Worm (Caenorhabditis elegans) whole organism, L1 larva: Measurements from ENCODE around the gene srx-98.

Source experiments
- C04F5.9 ChIP-seq: sonication (generic microtip); optimal IDR thresholded peaks from 2 replicates; lab custom pipeline; 2016; ENCODE audit warnings: missing genetic modification characterization, missing compliant biosample characterization
- C34B4.2 ChIP-seq: sonication (generic microtip); optimal IDR thresholded peaks from 2 replicates; lab custom pipeline; 2017; ENCODE audit warnings: mild to moderate bottlenecking, missing genetic modification characterization, missing compliant biosample characterization
- aha-1 ChIP-seq: fragments of 150-350 bp; optimal IDR thresholded peaks from 2 replicates; lab custom pipeline; 2014; ENCODE audit warnings: missing biosample characterization, missing genetic modification characterization
- aly-2 ChIP-seq: fragments of 150-350 bp; optimal IDR thresholded peaks from 2 replicates; lab custom pipeline; 2014; ENCODE audit warnings: missing biosample characterization, missing genetic modification characterization
- ama-1 ChIP-seq: fragments of 150-350 bp; optimal IDR thresholded peaks from 2 replicates; lab custom pipeline; 2014
- blmp-1 ChIP-seq: fragments of 150-350 bp; optimal IDR thresholded peaks from 2 replicates; lab custom pipeline; 2014; ENCODE audit warnings: missing biosample characterization, missing genetic modification characterization
- ceh-63 ChIP-seq: fragments of 200-800 bp; sonication (Bioruptor generic); optimal IDR thresholded peaks from 2 replicates; lab custom pipeline; 2018; ENCODE audit warnings: mild to moderate bottlenecking, missing genetic modification characterization, missing compliant biosample characterization
- ceh-8 ChIP-seq: fragments of 200-800 bp; sonication (Bioruptor generic); optimal IDR thresholded peaks from 2 replicates; lab custom pipeline; 2018; ENCODE audit warnings: mild to moderate bottlenecking, missing genetic modification characterization, moderate library complexity, missing compliant biosample characterization
- ceh-88 ChIP-seq: fragments of 200-800 bp; sonication (Bioruptor generic); IDR thresholded peaks from 2 replicates; pipeline ENCODE4 v1.3.6; 2022; ENCODE audit warnings: missing genetic modification characterization, missing compliant biosample characterization
- ces-1 ChIP-seq: fragments of 150-350 bp; optimal IDR thresholded peaks from 2 replicates; lab custom pipeline; 2014; ENCODE audit warnings: missing biosample characterization, missing genetic modification reagents, missing genetic modification characterization
- dpl-1 ChIP-seq, 3 experiments: fragments of 150-350 bp in 2 of 3; sonication (generic microtip) in 1 of 3; optimal IDR thresholded peaks; 2 replicates each; lab custom pipeline; 2014 to 2017; ENCODE audit warnings: missing biosample characterization in 3 of 3, missing genetic modification characterization in 3 of 3, missing genetic modification reagents in 3 of 3
- efl-1 ChIP-seq, 4 experiments: fragments of 150-350 bp; optimal IDR thresholded peaks in 3 of 4; peaks in 1 of 4; 1 replicate in 1 of 4; 2 replicates in 3 of 4; lab custom pipeline; 2014; ENCODE audit warnings: missing biosample characterization in 2 of 4, missing genetic modification characterization in 2 of 4, missing genetic modification reagents in 2 of 4
- efl-3 ChIP-seq: fragments of 200-800 bp; sonication (Bioruptor generic); optimal IDR thresholded peaks from 2 replicates; lab custom pipeline; 2018; ENCODE audit warnings: mild to moderate bottlenecking, missing genetic modification characterization, missing compliant biosample characterization
- elt-2 ChIP-seq: sonication (generic microtip); optimal IDR thresholded peaks from 2 replicates; lab custom pipeline; 2016; ENCODE audit warnings: missing genetic modification characterization, mild to moderate bottlenecking, inconsistent platforms, missing compliant biosample characterization, missing genetic modification reagents
- elt-3 ChIP-seq, 6 experiments: fragments of 150-350 bp in 1 of 6; sonication (generic microtip); optimal IDR thresholded peaks; 2 replicates each; lab custom pipeline; 2017 to 2018; ENCODE audit warnings: missing biosample characterization in 6 of 6, missing genetic modification characterization in 6 of 6, inconsistent platforms in 1 of 6
- ets-5 ChIP-seq: fragments of 200-800 bp; sonication (Bioruptor generic); IDR thresholded peaks from 2 replicates; pipeline ENCODE4 v1.3.6; 2022; ENCODE audit warnings: missing genetic modification characterization, missing compliant biosample characterization
- fkh-10 ChIP-seq: sonication (generic microtip); optimal IDR thresholded peaks from 2 replicates; lab custom pipeline; 2017; ENCODE audit warnings: missing biosample characterization, missing genetic modification reagents, missing genetic modification characterization
- fkh-4 ChIP-seq: sonication (generic microtip); optimal IDR thresholded peaks from 2 replicates; lab custom pipeline; 2016; ENCODE audit warnings: missing compliant biosample characterization, missing genetic modification characterization, borderline replicate concordance
- fos-1 ChIP-seq: fragments of 150-350 bp; optimal IDR thresholded peaks from 2 replicates; lab custom pipeline; 2014; ENCODE audit warnings: missing biosample characterization, missing genetic modification characterization
- irx-1 ChIP-seq: sonication (generic microtip); optimal IDR thresholded peaks from 2 replicates; lab custom pipeline; 2016; ENCODE audit warnings: missing genetic modification characterization, missing compliant biosample characterization
- jun-1 ChIP-seq: fragments of 150-350 bp; optimal IDR thresholded peaks from 2 replicates; lab custom pipeline; 2014; ENCODE audit warnings: missing biosample characterization, missing genetic modification reagents, missing genetic modification characterization
- lir-3 ChIP-seq: sonication (generic microtip); optimal IDR thresholded peaks from 2 replicates; lab custom pipeline; 2016; ENCODE audit warnings: mild to moderate bottlenecking, missing genetic modification characterization, moderate library complexity, missing compliant biosample characterization; ENCODE audit not compliant: poor library complexity
- mab-9 ChIP-seq: fragments of 200-800 bp; sonication (Bioruptor generic); IDR thresholded peaks from 2 replicates; pipeline ENCODE4 v1.3.6; 2022; ENCODE audit warnings: missing genetic modification reagents, missing genetic modification characterization, missing compliant biosample characterization
- mef-2 ChIP-seq: fragments of 150-350 bp; optimal IDR thresholded peaks from 2 replicates; lab custom pipeline; 2014; ENCODE audit warnings: missing biosample characterization, missing genetic modification characterization
- mep-1 ChIP-seq: fragments of 150-350 bp; optimal IDR thresholded peaks from 2 replicates; lab custom pipeline; 2014; ENCODE audit warnings: missing biosample characterization, missing genetic modification characterization
- nhr-11 ChIP-seq: fragments of 150-350 bp; optimal IDR thresholded peaks from 2 replicates; lab custom pipeline; 2014; ENCODE audit warnings: missing biosample characterization, missing genetic modification characterization
- nhr-12 ChIP-seq: sonication (generic microtip); optimal IDR thresholded peaks from 2 replicates; lab custom pipeline; 2017; ENCODE audit warnings: missing biosample characterization, missing genetic modification characterization
- nhr-19 ChIP-seq: fragments of 200-800 bp; sonication (Bioruptor generic); conservative IDR thresholded peaks from 2 replicates; pipeline ENCODE4 v1.3.6; 2022; ENCODE audit warnings: missing genetic modification characterization, missing compliant biosample characterization
- nhr-20 ChIP-seq: sonication (generic microtip); optimal IDR thresholded peaks from 2 replicates; lab custom pipeline; 2016; ENCODE audit warnings: mild to moderate bottlenecking, missing genetic modification characterization, missing compliant biosample characterization
- nhr-237 ChIP-seq: fragments of 150-350 bp; optimal IDR thresholded peaks from 2 replicates; lab custom pipeline; 2014; ENCODE audit warnings: missing biosample characterization, missing genetic modification characterization
- nhr-28 ChIP-seq: fragments of 150-350 bp; optimal IDR thresholded peaks from 2 replicates; lab custom pipeline; 2014; ENCODE audit warnings: missing biosample characterization, missing genetic modification characterization
- nhr-76 ChIP-seq: sonication (generic microtip); optimal IDR thresholded peaks from 2 replicates; lab custom pipeline; 2017; ENCODE audit warnings: missing biosample characterization, missing genetic modification characterization
- nhr-77 ChIP-seq: fragments of 150-350 bp; optimal IDR thresholded peaks from 2 replicates; lab custom pipeline; 2014; ENCODE audit warnings: missing biosample characterization, missing genetic modification characterization
- nhr-84 ChIP-seq: sonication (generic microtip); optimal IDR thresholded peaks from 2 replicates; lab custom pipeline; 2017; ENCODE audit warnings: missing biosample characterization, missing genetic modification characterization
- nhr-85 ChIP-seq: sonication (generic microtip); peaks from one replicate; lab custom pipeline; 2016; ENCODE audit warnings: missing genetic modification characterization, inconsistent platforms, missing compliant biosample characterization
- nhr-90 ChIP-seq: sonication (generic microtip); optimal IDR thresholded peaks from 2 replicates; lab custom pipeline; 2016; ENCODE audit warnings: mild to moderate bottlenecking, missing genetic modification characterization, missing compliant biosample characterization; ENCODE audit not compliant: poor library complexity
- pax-3 ChIP-seq: fragments of 200-800 bp; sonication (Bioruptor generic); optimal IDR thresholded peaks from 2 replicates; lab custom pipeline; 2018; ENCODE audit warnings: mild to moderate bottlenecking, missing genetic modification characterization, moderate library complexity, missing compliant biosample characterization
- rnt-1 ChIP-seq: sonication (generic microtip); optimal IDR thresholded peaks from 2 replicates; lab custom pipeline; 2016; ENCODE audit warnings: mild to moderate bottlenecking, missing genetic modification characterization, moderate library complexity, missing compliant biosample characterization
- snpc-4 ChIP-seq: fragments of 150-350 bp; optimal IDR thresholded peaks from 2 replicates; lab custom pipeline; 2014; ENCODE audit warnings: missing biosample characterization, missing genetic modification characterization
- snu-23 ChIP-seq: sonication (generic microtip); optimal IDR thresholded peaks from 2 replicates; lab custom pipeline; 2016; ENCODE audit warnings: missing genetic modification characterization, missing compliant biosample characterization
- sox-4 ChIP-seq: sonication (generic microtip); optimal IDR thresholded peaks from 2 replicates; lab custom pipeline; 2016; ENCODE audit warnings: missing genetic modification characterization, missing compliant biosample characterization
- sup-37 ChIP-seq: fragments of 200-800 bp; sonication (Bioruptor generic); optimal IDR thresholded peaks from 2 replicates; lab custom pipeline; 2018; ENCODE audit warnings: mild to moderate bottlenecking, missing genetic modification characterization, missing compliant biosample characterization
- swsn-7 ChIP-seq: sonication (generic microtip); optimal IDR thresholded peaks from 2 replicates; lab custom pipeline; 2016; ENCODE audit warnings: missing genetic modification characterization, missing compliant biosample characterization
- tlp-1 ChIP-seq: fragments of 150-350 bp; optimal IDR thresholded peaks from 2 replicates; lab custom pipeline; 2014; ENCODE audit warnings: missing biosample characterization, missing genetic modification characterization
- unc-30 ChIP-seq: sonication (generic microtip); optimal IDR thresholded peaks from 2 replicates; lab custom pipeline; 2017; ENCODE audit warnings: missing biosample characterization, missing genetic modification characterization
- unc-62 ChIP-seq: fragments of 150-350 bp; optimal IDR thresholded peaks from 2 replicates; lab custom pipeline; 2014; ENCODE audit warnings: missing biosample characterization, missing genetic modification reagents, missing genetic modification characterization
- unc-86 ChIP-seq: sonication (generic microtip); optimal IDR thresholded peaks from 2 replicates; lab custom pipeline; 2016; ENCODE audit warnings: missing genetic modification characterization, missing compliant biosample characterization
- unc-98 ChIP-seq: fragments of 200-800 bp; sonication (Bioruptor generic); IDR thresholded peaks from 2 replicates; pipeline ENCODE4 v1.3.6; 2022; ENCODE audit warnings: missing genetic modification characterization, missing compliant biosample characterization
- vab-15 ChIP-seq: sonication (generic microtip); optimal IDR thresholded peaks from 2 replicates; lab custom pipeline; 2017; ENCODE audit warnings: missing genotype, mild to moderate bottlenecking, missing genetic modification characterization, missing compliant biosample characterization
- xbp-1 ChIP-seq: sonication (generic microtip); optimal IDR thresholded peaks from 2 replicates; lab custom pipeline; 2016; ENCODE audit warnings: missing genetic modification characterization, missing compliant biosample characterization
- zag-1 ChIP-seq: fragments of 150-350 bp; optimal IDR thresholded peaks from 2 replicates; lab custom pipeline; 2014; ENCODE audit warnings: missing biosample characterization, missing genetic modification characterization
- zip-4 ChIP-seq: fragments of 200-800 bp; sonication (Bioruptor generic); optimal IDR thresholded peaks from 2 replicates; lab custom pipeline; 2018; ENCODE audit warnings: mild to moderate bottlenecking, missing genetic modification characterization, moderate library complexity, missing compliant biosample characterization
- ztf-11 ChIP-seq, 2 experiments: sonication (generic microtip); optimal IDR thresholded peaks; 2 replicates each; lab custom pipeline; 2016 to 2017; ENCODE audit warnings: missing genetic modification characterization in 2 of 2, missing biosample characterization in 1 of 2, missing compliant biosample characterization in 1 of 2
- ztf-4 ChIP-seq: fragments of 150-350 bp; optimal IDR thresholded peaks from 2 replicates; lab custom pipeline; 2014; ENCODE audit warnings: missing biosample characterization, missing genetic modification characterization

srx-98 gene

ce11 chrII:3682770-3683234 is 11.9 kb upstream of the srx-98 start, which contains the start of gene F19B10.1 (continued):
- TF ChIP-seq aly-2 (tag; lab: Kevin White, UChicago), result peak; percentile 35
- TF ChIP-seq sup-37 (GFP tag; lab: Kevin White, UChicago), result no peak
- TF ChIP-seq C34B4.2 (tag; lab: Kevin White, UChicago), result no peak
- no peak for TF ChIP-seq nhr-28 (tag; lab: Kevin White, UChicago)
- peak; percentile 93 for TF ChIP-seq mep-1 (tag; lab: Kevin White, UChicago)
- TF ChIP-seq pax-3 (tag; lab: Kevin White, UChicago), result no peak
- TF ChIP-seq ceh-8 (GFP tag; lab: Kevin White, UChicago), result no peak
- TF ChIP-seq snu-23 (GFP tag; lab: Kevin White, UChicago), result peak; percentile 90
- peak; percentile 49 for TF ChIP-seq vab-15 (tag; lab: Kevin White, UChicago)
- TF ChIP-seq ceh-63, result no peak
- peak; percentile 67 for TF ChIP-seq nhr-19
- TF ChIP-seq rnt-1 (tag; lab: Kevin White, UChicago), result peak; percentile 77
- peak; percentile 60 for TF ChIP-seq C04F5.9 (tag; lab: Kevin White, UChicago)
- no peak for TF ChIP-seq zag-1 (tag; lab: Kevin White, UChicago)
- peak; percentile 88 for TF ChIP-seq nhr-20 (tag; lab: Kevin White, UChicago)
- no peak for TF ChIP-seq ces-1
- TF ChIP-seq unc-62 (GFP tag; lab: Kevin White, UChicago), result no peak
- TF ChIP-seq fos-1 (tag; lab: Kevin White, UChicago), result no peak
- peak; percentile 36 for TF ChIP-seq nhr-77 (tag; lab: Kevin White, UChicago)
- no peak for TF ChIP-seq nhr-237 (tag; lab: Kevin White, UChicago)
- no peak for TF ChIP-seq nhr-12 (tag; lab: Kevin White, UChicago)
- no peak for TF ChIP-seq aha-1 (tag; lab: Kevin White, UChicago)
- peak; percentile 88 to 95 (median 94) for TF ChIP-seq dpl-1 (GFP tag; optimal IDR thresholded peaks at IDR 0.05; lab: Kevin White, UChicago)
- TF ChIP-seq efl-3 (GFP tag; lab: Kevin White, UChicago), result no peak
- TF ChIP-seq mab-9 (GFP tag; lab: Robert Waterston, UW), result 0 out of 2 replicates have a peak, but pooled peaks have one; percentile 23
- TF ChIP-seq nhr-76, result no peak
- peak; percentile 6 for TF ChIP-seq zip-4
- TF ChIP-seq tlp-1 (tag; lab: Kevin White, UChicago), result no peak
- no peak for TF ChIP-seq nhr-11 (tag; lab: Kevin White, UChicago)
- peak; percentile 79 for TF ChIP-seq blmp-1 (tag; lab: Kevin White, UChicago)
- TF ChIP-seq efl-1 (optimal IDR thresholded peaks at IDR 0.05; lab: Kevin White, UChicago), result peak; percentile 74 to 94
- TF ChIP-seq efl-1 (GFP tag; optimal IDR thresholded peaks at IDR 0.05 in 1 of 2; lab: Kevin White, UChicago), result peak; percentile 93 to 99
- peak; percentile 15 for TF ChIP-seq unc-86 (tag; lab: Kevin White, UChicago)
- peak; percentile 68 for TF ChIP-seq xbp-1 (tag; lab: Kevin White, UChicago)
- TF ChIP-seq nhr-90 (tag; lab: Kevin White, UChicago), result peak; percentile 82
- no peak for TF ChIP-seq ceh-88 (GFP tag; lab: Robert Waterston, UW)
- peak; percentile 91 for TF ChIP-seq nhr-85 (tag; lab: Kevin White, UChicago)
- TF ChIP-seq fkh-4 (tag; lab: Kevin White, UChicago), result no peak
- no peak for TF ChIP-seq ets-5 (GFP tag; lab: Robert Waterston, UW)
- TF ChIP-seq elt-3 (tag; optimal IDR thresholded peaks at IDR 0.05; lab: Kevin White, UChicago), result peak in 3 of 6 experiments; percentile 62 to 95 (median 85)
- TF ChIP-seq sox-4 (tag; lab: Kevin White, UChicago), result no peak
- TF ChIP-seq elt-2 (tag; lab: Kevin White, UChicago), result peak; percentile 50
- peak; percentile 11 for TF ChIP-seq jun-1 (tag; lab: Kevin White, UChicago)
- TF ChIP-seq unc-30 (tag; lab: Kevin White, UChicago), result no peak
- TF ChIP-seq mef-2, result no peak
- TF ChIP-seq ama-1 (lab: Kevin White, UChicago), result no peak
- peak; percentile 65 for TF ChIP-seq swsn-7 (tag; lab: Kevin White, UChicago)
- peak in 1 of 2 experiments; percentile 2 for TF ChIP-seq ztf-11 (tag; optimal IDR thresholded peaks at IDR 0.05; lab: Kevin White, UChicago)
- no peak for TF ChIP-seq unc-98 (GFP tag; lab: Robert Waterston, UW)
- no peak for TF ChIP-seq fkh-10 (GFP tag; lab: Kevin White, UChicago)
- peak; percentile 68 for TF ChIP-seq lir-3 (tag; lab: Kevin White, UChicago)
- TF ChIP-seq irx-1 (tag; lab: Kevin White, UChicago), result peak; percentile 59
- TF ChIP-seq nhr-84, result no peak
- TF ChIP-seq ztf-4 (tag; lab: Kevin White, UChicago), result no peak
- peak; percentile 68 for TF ChIP-seq snpc-4
